Fruit fly (Drosophila melanogaster) ovary, adult (tissue): ENCODE results near the gene CG3726.
"Not testable (repeated sequence)": the region's sequence is repeated elsewhere in the genome, so short reads cannot be mapped to it uniquely, and the experiment has no call there.

Experiments used
- CG17801 ChIP-seq: fragments of 200-800 bp; optimal IDR thresholded peaks from 2 replicates; lab custom pipeline; 2019; ENCODE audit warnings: missing biosample characterization, mild to moderate bottlenecking, missing genetic modification characterization, moderate library complexity; ENCODE audit not compliant: partially characterized antibody

Gene CG3726

DNA sequence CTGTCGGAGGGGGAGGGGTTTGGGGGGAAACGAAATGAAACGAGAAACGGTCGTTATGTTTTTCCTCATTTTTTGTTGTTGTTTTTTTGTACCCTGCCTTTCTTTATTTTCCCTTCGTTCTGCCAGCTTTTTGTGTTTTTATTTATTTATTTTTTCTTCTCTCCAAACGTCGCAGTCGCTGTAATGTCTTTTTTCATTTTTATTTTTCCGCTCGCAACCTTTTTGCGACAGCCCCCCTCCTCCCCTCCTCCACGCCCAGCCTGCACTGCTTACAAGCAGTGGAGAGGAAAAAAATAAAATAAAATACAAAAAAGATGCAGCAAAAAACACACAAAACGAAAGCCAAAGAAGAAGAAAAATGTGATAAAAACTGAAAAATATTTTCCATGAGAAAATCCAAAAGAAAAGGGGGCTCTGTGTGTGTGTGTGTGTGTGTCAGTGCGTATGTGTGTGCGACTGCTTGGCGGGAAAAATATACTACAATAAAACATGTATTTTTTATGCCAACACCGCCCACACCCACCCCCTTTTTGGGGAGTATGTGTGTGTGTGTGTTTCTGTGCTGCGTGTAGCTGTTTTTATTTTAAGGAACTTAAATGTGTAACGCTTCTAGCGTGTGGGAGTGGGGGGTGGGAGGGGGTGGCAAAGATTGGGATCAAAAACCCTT lies 18.3 kb downstream of the CG3726 start:
- peak; percentile 80 for TF ChIP-seq CG17801 (GFP tag; lab: Kevin White, UChicago)

DNA sequence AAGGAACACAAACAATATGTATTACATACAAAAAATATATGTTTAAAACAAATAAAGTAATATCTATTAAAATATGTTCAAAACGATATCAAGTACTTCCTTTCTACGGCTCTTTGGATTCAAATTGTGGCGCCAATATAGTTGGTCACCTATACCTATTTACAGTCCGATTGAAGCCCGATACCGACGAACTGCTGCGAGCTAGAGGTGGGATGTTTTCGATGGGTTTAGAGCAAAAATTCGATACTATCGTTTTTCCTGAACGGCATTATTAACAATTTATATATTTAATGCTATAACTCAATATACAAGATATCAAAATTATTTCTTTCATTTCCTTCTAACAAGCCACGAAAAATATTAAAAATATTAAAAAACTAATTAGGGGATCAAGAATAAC lies 24.9 kb downstream of the CG3726 start:
- TF ChIP-seq CG17801 (GFP tag; lab: Kevin White, UChicago): no peak

DNA sequence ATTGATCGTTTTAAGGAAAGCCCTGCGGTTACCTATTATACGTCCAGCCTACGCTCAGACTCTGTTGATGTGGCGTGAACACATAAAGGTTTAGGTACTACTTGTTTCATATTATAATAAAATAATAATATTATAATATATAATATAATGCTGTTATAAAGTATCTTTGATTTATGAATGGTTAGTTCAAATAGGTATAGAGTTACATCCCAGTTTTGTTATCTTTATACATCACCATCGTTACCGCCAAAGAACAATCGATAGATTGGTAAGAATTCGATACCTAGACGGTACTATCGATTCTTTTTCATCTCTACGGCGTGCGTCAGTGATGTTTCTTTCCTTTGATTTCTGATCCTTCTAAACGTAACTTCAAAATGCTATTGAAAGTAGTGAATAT lies 25.4 kb downstream of the CG3726 start, which contains the start of gene CG12728:
Gene CG12728 (plus strand): TSS at position 301 of the 400 bp plus-strand sequence.
- not testable (repeated sequence) for TF ChIP-seq CG17801 (GFP tag; lab: Kevin White, UChicago)

DNA sequence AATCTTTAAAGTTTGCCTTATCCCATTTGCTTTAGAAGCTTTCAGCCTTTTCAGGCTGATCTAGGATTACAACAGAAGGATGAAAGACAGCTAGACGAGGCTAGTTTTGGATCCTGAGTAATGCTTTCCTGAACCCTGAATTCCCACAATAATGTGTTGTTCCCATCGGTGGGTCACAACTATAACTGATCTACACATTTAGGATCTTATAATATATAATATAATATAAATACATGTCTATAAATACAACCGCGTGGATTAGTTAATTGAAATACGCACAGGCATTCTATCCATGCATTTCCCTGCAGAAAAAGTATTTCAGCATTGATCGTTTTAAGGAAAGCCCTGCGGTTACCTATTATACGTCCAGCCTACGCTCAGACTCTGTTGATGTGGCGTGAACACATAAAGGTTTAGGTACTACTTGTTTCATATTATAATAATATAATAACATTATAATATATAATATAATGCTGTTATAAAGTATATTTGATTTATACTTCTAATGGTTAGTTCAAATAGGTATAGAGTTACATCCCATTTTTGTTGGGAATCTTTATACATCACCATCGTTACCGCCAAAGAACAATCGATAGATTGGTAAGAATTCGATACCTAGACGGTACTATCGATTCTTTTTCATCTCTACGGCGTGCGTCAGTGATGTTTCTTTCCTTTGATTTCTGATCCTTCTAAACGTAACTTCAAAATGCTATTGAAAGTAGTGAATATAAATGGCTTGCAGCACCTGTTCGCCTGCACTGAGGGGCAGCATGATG lies 28.3 kb downstream of the CG3726 start, which contains the start of gene CG32756:
Gene CG32756 (plus strand): TSS at position 631 of the 779 bp plus-strand sequence.
- TF ChIP-seq CG17801 (GFP tag; lab: Kevin White, UChicago): not testable (repeated sequence)

DNA sequence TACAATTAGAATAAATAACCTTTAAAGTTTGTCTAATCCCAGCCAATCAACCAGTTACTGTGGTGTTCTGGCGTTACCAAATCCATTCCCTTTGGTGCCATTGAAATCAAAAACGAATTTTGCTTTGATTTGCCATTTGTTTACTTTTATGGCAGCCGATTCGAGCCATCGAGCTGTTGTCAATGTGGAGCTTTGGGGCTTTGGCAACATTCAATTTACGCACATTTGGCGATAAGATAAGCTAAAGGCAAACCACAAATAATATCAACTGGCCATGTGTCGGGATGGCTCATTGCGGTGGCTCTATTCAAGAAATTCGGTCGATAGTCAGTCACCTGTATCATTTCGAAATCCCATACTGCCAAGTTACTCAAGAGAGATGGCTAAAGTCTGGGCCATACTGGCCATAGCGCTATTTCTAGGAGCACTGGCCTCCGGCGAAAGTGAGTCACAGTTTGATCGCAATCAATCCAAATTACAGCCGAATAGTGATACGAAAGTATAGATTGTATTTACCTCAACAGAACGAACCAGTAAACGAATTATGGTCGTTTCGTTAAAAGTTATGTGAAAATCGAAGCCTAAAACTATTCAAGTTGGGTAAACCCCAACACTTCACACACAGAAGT lies 31.1 kb downstream of the CG3726 start, which contains the start of gene CG6041:
Gene CG6041 (plus strand): TSS at position 291 of the 629 bp plus-strand sequence.
- no peak for TF ChIP-seq CG17801 (GFP tag; lab: Kevin White, UChicago)

DNA sequence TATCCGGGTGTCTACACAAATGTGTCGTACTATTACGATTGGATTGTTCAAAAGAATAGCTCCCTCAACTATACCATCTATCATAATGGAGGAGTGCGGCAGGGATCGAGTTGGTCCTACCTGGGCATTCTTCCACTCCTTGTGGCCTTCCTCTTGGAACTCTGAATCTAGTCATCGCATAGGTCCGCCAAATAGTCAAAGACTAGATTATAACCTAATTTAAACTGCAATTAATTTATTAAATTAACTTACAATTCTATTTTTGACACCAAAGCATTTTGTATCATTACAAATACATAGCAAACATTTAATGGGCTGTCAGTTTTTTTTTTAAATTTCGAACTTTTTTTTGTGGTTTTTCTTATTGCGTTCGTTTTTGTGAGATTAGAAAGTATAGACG lies 33.1 kb downstream of the CG3726 start, which contains the start of gene CG32755:
Gene CG32755 (plus strand): TSS at position 301 of the 400 bp plus-strand sequence.
- no peak for TF ChIP-seq CG17801 (GFP tag; lab: Kevin White, UChicago)

DNA sequence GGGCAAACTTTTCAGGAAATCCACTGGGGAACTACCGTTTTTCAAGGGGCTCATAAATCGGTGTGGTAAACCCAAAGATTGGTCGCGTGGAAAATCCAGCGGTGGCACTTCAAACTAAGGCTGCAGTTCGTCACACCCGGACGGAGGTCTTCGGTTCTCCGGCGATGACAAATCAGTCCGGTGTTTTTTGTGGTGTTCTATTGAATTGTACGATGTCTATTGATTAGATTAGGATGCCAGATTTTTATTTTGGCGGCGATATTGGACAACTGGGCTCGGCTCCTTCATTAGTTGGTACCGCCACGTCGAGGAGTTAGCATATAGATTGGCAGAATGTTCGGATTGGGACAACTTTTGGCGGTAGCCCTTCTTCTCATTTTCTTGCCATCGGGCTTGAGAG lies 35.4 kb downstream of the CG3726 start, which contains the start of gene CG6048:
Gene CG6048 (plus strand): TSS at position 301 of the 400 bp plus-strand sequence.
- TF ChIP-seq CG17801 (GFP tag; lab: Kevin White, UChicago): no peak

DNA sequence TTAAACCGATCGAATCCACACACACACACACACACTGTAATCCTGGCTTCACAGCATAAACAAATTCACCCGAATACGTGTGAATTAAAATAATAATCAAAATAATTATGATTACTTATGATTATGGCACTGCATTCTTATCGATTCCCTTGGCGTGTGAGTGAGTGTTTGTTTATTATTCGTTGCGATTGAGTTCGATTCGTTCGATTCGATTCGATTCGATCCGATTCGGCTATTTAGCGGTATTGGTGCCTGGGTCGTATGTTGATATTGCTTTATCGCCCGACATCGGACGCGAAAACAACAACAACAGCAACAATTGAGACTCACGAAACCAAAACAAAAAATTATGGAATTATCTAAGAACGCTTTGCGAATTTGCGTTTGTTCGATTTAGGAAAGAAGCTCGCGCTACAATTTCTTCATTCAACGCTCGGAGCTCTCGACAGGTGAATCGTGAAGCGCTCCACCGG lies 38.3 kb downstream of the CG3726 start, which contains the start of gene CG6067:
Gene CG6067 (plus strand): TSS at position 423 of the 473 bp plus-strand sequence.
- no peak for TF ChIP-seq CG17801 (GFP tag; lab: Kevin White, UChicago)

DNA sequence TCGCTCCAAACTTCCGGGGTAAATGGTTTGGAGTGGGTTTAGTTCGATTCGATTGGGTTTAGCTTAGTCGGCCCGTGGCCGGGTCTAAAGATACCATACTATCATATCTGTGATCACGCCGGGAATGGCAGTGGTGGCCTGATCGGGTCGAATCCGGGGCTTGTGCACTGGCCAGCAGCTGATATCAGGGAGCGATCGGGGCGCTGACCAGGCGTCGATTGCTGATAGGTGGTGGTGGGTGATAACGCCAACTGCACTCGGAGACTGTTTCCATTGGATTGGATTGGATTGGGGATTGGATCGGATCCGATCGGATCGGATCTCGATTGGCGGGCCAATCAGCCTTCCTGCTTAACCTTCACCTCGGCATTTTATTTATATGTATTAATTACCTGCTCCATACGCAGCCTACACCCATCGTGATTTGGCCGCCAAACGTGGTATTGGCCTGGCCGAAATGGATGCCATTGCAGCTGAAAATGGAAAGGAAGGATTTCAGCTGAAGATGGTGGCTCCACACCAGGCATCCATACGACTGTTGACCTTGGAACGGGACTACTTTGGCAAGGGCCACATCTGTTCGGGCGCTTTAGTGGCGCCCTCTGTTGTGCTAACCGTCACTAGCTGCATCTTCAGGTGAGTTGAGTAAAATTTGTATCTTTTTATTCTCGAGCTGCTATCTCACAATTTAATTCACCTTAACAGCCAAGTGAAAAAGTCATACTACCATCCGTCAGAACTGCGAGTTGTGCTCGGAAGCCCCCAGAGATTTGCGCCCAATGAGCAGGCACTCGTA lies 39.9 kb downstream of the CG3726 start:
- no peak for TF ChIP-seq CG17801 (GFP tag; lab: Kevin White, UChicago)

DNA sequence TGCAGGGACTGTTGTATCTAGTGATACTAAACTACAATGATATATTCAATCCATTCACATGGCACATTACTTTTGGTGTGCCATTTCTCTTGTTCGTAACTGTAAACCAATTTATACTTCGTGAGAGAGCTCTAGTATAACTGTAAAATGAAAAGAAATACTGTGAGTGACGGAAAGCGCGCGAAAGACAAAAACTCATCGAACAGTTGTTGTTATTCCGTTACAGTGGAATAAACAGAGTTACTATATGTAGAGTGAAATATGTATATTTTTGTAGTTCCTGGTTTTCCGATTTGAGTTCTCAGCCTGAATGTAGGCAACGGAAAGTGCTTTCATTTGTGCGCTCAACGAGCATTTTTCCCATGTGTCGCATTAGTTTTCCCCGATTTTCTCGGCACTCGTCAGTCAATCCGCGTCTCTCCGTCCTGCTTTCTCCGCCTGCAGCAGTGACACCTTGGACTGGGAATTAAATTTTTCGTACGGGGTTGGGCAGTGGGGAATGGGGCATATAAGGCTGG lies 47.3 kb downstream of the CG3726 start:
- TF ChIP-seq CG17801 (GFP tag; lab: Kevin White, UChicago): no peak

DNA sequence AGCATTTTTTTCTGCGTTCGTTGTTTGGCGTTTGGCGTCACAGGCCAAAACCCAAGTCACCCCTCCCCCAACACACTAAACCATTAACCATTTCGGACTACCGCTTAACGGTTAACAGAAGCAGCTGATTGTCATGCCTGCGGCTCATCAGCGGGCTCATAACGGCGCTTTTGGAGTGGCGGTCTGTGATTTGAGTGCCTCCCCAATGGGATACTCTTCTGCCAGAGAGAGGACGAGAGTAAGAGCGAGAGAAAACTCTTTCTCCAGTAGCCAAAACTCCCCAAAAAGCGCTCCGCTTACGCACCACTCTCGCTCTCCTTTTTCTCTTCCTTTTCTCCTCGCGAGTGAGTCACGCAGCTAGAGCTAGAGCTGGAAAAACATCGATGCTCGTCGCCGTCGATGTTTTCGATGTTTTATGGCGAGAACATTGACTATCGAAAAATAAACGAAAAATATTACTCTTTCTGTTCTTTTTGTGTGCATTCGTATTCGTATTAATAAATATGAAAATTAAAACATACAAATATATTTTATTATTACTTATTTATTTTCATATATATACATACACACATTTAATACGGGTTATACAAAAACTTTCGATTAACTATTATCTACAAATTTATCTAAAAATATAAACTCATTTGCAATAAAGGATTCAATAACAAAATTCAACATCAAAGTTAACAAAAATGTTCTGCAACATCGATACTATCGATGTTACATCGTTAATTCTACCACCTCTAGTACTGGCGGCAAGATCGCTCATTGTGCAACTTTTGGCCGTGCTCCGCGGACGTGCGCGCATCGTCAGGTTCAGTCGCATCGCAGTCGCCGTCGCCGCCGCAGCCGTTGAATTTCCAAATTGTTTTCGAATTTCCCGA lies 48.9 kb downstream of the CG3726 start, which contains the start of gene Grip:
Gene Grip (plus strand): TSS at position 763 of the 881 bp plus-strand sequence.
- TF ChIP-seq CG17801 (GFP tag; lab: Kevin White, UChicago): no peak

DNA sequence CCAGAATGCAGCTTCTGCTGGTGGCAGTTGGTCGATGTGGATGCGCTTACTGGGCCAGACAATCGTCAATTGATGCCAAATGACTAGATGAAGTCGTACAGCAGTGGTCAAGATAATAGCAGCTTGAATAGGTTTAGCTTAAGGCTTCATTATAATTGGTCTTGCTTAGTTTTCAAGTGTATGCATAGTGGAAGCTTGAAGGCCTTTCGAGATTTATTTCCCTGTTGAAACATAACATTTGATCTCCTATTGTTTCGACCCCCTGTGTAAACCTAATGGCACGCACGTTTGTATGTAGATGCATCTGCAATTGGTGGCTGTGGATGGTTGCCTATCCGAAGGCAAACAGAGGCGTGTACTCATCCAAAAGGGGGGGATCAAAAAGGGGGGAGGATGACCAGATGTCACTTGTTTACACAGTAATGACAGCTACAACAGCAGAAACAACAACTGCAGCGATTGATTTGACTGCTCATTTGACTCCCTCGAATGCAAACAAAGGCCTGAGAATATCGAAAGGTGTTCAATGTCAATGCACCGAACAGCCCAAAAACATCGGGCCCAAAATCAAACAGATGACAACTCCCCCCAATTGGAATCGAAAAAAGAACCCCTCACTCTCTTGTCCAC lies 51.3 kb downstream of the CG3726 start:
- TF ChIP-seq CG17801 (GFP tag; lab: Kevin White, UChicago): no peak
